Worm (Caenorhabditis elegans): ENCODE results near the gene dsl-1.
"Not testable (repeated sequence)": the region's sequence is repeated elsewhere in the genome, so short reads cannot be mapped to it uniquely, and the experiment has no call there.

- TF ChIP-seq pqm-1 (tag; optimal IDR thresholded peaks at IDR 0.05); ztf-11 (tag; optimal IDR thresholded peaks at IDR 0.05); R02D3.7 (tag; optimal IDR thresholded peaks at IDR 0.05); snpc-4 (tag; optimal IDR thresholded peaks at IDR 0.05); lsy-2 (tag; optimal IDR thresholded peaks at IDR 0.05); unc-62 (GFP tag; optimal IDR thresholded peaks at IDR 0.05 in 1 of 2); unc-62 (tag; optimal IDR thresholded peaks at IDR 0.05); nhr-10 (tag; optimal IDR thresholded peaks at IDR 0.05); pha-4 (GFP tag; IDR thresholded peaks at IDR 0.05); pha-4 (tag; optimal IDR thresholded peaks at IDR 0.05); unc-130 (GFP tag; optimal IDR thresholded peaks at IDR 0.05); hmg-1.1 (GFP tag; IDR thresholded peaks at IDR 0.05); nhr-28 (tag; optimal IDR thresholded peaks at IDR 0.05); nhr-76 (tag; optimal IDR thresholded peaks at IDR 0.05); mep-1 (tag; optimal IDR thresholded peaks at IDR 0.05); lin-39 (tag; optimal IDR thresholded peaks at IDR 0.05): not testable (repeated sequence)
These were observed 20.4 kb downstream of the dsl-1 start, which contains the start of gene mdt-20 for ce11 chrIV:1187502-1187901.
